Fruit fly (Drosophila melanogaster): ENCODE data around the gene Tcs5.

The Tcs5 gene

dm6 chr3L:5186807-5187571, 47.8 kb upstream of the Tcs5 start (continued):
- TF ChIP-seq psq (GFP tag; optimal IDR thresholded peaks at IDR 0.05) = peak; percentile 60
- TF ChIP-seq Kr (GFP tag; optimal IDR thresholded peaks at IDR 0.05) = peak; percentile 73
- peak; percentile 81 for TF ChIP-seq Camta (GFP tag; optimal IDR thresholded peaks at IDR 0.05)
- peak; percentile 78 for TF ChIP-seq da (GFP tag; optimal IDR thresholded peaks at IDR 0.05)
- peak; percentile 44 for TF ChIP-seq CG4328 (GFP tag; optimal IDR thresholded peaks at IDR 0.05)
- peak; percentile 74 for TF ChIP-seq CG43689 (GFP tag; IDR thresholded peaks at IDR 0.05)
- TF ChIP-seq row (GFP tag; IDR thresholded peaks at IDR 0.05) = peak; percentile 89
- peak; percentile 74 for TF ChIP-seq CG8765 (GFP tag; IDR thresholded peaks at IDR 0.05)
- TF ChIP-seq Xrp1 (GFP tag; IDR thresholded peaks at IDR 0.05) = peak; percentile 95
- peak; percentile 53 for TF ChIP-seq CG33557 (GFP tag; optimal IDR thresholded peaks at IDR 0.05)
- peak; percentile 89 for TF ChIP-seq ranshi (GFP tag; IDR thresholded peaks at IDR 0.05)
- TF ChIP-seq CG12659 (GFP tag; optimal IDR thresholded peaks at IDR 0.05) = peak; percentile 83
- no peak for TF ChIP-seq vnd (GFP tag; IDR thresholded peaks at IDR 0.05; ENCODE audit: partially characterized antibody)
- peak; percentile 92 for TF ChIP-seq Ptx1 (GFP tag; IDR thresholded peaks at IDR 0.05)
- TF ChIP-seq CG11504 (tag; optimal IDR thresholded peaks at IDR 0.05) = peak; percentile 91
- peak; percentile 11; the same call in 1 of the 3 replicates for TF ChIP-seq C15 (GFP tag; IDR thresholded peaks at IDR 0.05)
- TF ChIP-seq ato (GFP tag; IDR thresholded peaks at IDR 0.05; ENCODE audit: partially characterized antibody) = no peak
- peak; percentile 89 for TF ChIP-seq NC2β (GFP tag; optimal IDR thresholded peaks at IDR 0.05)
- peak; percentile 81 for TF ChIP-seq tio (GFP tag; optimal IDR thresholded peaks at IDR 0.05)
- TF ChIP-seq Dad (GFP tag; optimal IDR thresholded peaks at IDR 0.05) = peak; percentile 73
- peak; percentile 80 for TF ChIP-seq CG15011 (GFP tag; optimal IDR thresholded peaks at IDR 0.05)
- peak; percentile 87 for TF ChIP-seq Abd-B (GFP tag; optimal IDR thresholded peaks at IDR 0.05)
- peak; percentile 82 for TF ChIP-seq chn (GFP tag; optimal IDR thresholded peaks at IDR 0.05)
- peak; percentile 88 for TF ChIP-seq az2 (GFP tag; optimal IDR thresholded peaks at IDR 0.05)
- no peak for TF ChIP-seq Scr (GFP tag; IDR thresholded peaks at IDR 0.05; ENCODE audit: partially characterized antibody)
- peak; percentile 84 for TF ChIP-seq pb (GFP tag; optimal IDR thresholded peaks at IDR 0.05)
- TF ChIP-seq inv (GFP tag; IDR thresholded peaks at IDR 0.05; ENCODE audit: partially characterized antibody) = no peak
- TF ChIP-seq Hsf (GFP tag; optimal IDR thresholded peaks at IDR 0.05) = peak; percentile 89
- TF ChIP-seq nau (GFP tag; optimal IDR thresholded peaks at IDR 0.05) = peak; percentile 86
- no peak for TF ChIP-seq mld (GFP tag; IDR thresholded peaks at IDR 0.05; ENCODE audit: partially characterized antibody)
- peak; percentile 62; the same call in 2 of the 3 replicates for TF ChIP-seq CG2889 (GFP tag; IDR thresholded peaks at IDR 0.05)
- peak; percentile 70 for TF ChIP-seq zfh2 (GFP tag; optimal IDR thresholded peaks at IDR 0.05)
- TF ChIP-seq unc-4 (GFP tag; IDR thresholded peaks at IDR 0.05; ENCODE audit: partially characterized antibody) = no peak
- peak; percentile 71 for TF ChIP-seq Vsx1 (GFP tag; optimal IDR thresholded peaks at IDR 0.05)
- peak; percentile 79 for TF ChIP-seq Nf-YB (GFP tag; optimal IDR thresholded peaks at IDR 0.05)
- TF ChIP-seq vvl (GFP tag; IDR thresholded peaks at IDR 0.05) = peak; percentile 95
- no peak for TF ChIP-seq ash1 (GFP tag; optimal IDR thresholded peaks at IDR 0.05)
- no peak for TF ChIP-seq CG42726 (GFP tag; IDR thresholded peaks at IDR 0.05; ENCODE audit: partially characterized antibody)
- TF ChIP-seq CG8281 (tag; optimal IDR thresholded peaks at IDR 0.05) = peak; percentile 69
- TF ChIP-seq CG12744 (GFP tag; optimal IDR thresholded peaks at IDR 0.05) = peak; percentile 66
- TF ChIP-seq luna (GFP tag; optimal IDR thresholded peaks at IDR 0.05) = peak; percentile 57
- peak; percentile 92 for TF ChIP-seq H2.0 (GFP tag; IDR thresholded peaks at IDR 0.05)
- TF ChIP-seq Atf3 (GFP tag; optimal IDR thresholded peaks at IDR 0.05) = peak; percentile 82
- peak; percentile 87 for TF ChIP-seq CG17361 (GFP tag; IDR thresholded peaks at IDR 0.05)
- TF ChIP-seq her (GFP tag; optimal IDR thresholded peaks at IDR 0.05) = peak; percentile 78
- TF ChIP-seq D19A (tag; optimal IDR thresholded peaks at IDR 0.05) = peak; percentile 90
- peak; percentile 77 for TF ChIP-seq seq (GFP tag; IDR thresholded peaks at IDR 0.05)
- peak; percentile 70 for TF ChIP-seq trh (GFP tag; optimal IDR thresholded peaks at IDR 0.05)
- peak; percentile 77 for TF ChIP-seq tx (GFP tag; optimal IDR thresholded peaks at IDR 0.05)

All from whole organism, embryonic.